Worm (Caenorhabditis elegans): ENCODE data around the gene math-14.
"Not testable (repeated sequence)": the region's sequence is repeated elsewhere in the genome, so short reads cannot be mapped to it uniquely, and the experiment has no call there.

The math-14 gene

DNA sequence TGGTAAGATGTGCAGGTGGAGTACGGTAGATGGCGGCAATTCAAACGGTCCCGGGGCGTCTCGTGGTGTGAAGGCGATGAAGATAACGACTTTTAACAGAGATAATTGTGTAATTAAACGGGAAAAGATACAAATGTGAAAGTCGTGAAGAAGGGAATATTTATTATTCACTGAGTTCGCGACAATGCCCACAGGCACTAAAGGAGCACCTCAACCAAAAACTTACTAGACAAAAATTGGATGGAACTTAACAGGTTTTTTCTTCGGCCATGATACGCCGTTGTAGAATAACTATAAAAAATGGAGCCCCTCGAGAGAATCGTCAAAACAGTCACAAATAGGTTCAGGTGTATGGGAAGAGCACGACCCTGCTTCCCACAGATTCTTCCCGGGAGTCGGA is 6.9 kb upstream of the math-14 start, which contains the start of gene fbxb-98:
TSS of gene fbxb-98 (plus strand) at position 301 of the 400 bp plus-strand sequence.
- TF ChIP-seq unc-62 (GFP tag; optimal IDR thresholded peaks at IDR 0.05), result not testable (repeated sequence)

DNA sequence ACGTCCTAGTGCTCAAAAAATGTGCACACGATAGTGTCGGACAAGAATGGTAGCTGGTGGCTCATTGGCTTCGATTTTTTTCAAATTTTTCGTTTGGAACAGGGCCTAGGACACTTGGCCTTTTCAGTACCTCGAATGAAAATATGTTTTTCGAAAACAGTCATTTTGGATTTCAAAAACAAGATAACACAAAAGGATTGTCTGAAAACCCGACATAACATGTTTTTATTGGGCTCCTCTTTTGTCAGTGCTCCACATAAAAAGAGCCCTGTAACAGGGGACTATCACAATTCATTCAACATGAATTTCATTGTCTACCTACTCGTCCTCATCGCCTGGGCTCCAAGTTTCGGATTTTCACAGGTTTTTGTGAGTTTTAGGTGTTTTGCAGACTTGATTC is 4.9 kb upstream of the math-14 start, which contains the start of gene C16C4.17:
TSS of gene C16C4.17 (plus strand) at position 301 of the 400 bp plus-strand sequence.
- TF ChIP-seq unc-62 (GFP tag; optimal IDR thresholded peaks at IDR 0.05), result no peak

DNA sequence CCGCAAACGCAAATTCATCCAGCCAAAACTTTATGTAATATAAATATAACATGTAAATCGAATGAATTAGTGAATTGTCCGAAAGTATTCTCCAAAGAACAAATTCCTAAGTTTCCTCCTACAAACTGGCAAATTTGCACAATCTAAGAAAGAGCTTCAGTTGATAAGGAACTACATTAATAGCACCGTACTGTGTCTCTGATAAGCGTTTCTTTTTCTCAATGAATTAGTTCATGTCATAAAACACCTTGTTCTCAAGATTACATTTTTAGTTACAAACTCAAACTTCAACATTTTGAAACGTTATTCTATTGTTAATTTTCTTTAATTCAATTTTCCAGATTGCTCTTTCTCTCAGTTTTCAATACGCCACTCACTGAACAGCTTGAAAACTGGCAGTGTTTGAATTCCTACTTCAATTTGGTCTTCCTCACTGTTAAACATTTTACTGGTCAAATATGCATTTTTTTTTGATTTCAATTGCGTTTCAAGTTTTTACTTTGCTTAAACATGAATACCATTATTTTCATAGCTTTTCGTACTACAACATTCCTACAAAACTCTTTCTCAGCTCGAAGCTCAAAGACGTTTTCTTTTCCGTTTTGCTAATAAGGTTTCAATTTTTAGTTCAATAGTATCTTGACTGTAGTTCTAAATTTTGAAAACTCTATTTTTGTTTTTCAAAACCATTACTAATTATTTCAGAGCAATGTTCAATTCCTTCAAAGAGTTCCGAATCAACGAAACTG is 3.4 kb upstream of the math-14 start, which contains the start of gene math-15:
TSS of gene math-15 (plus strand) at position 699 of the 749 bp plus-strand sequence.
- no peak for TF ChIP-seq unc-62 (GFP tag; optimal IDR thresholded peaks at IDR 0.05)

DNA sequence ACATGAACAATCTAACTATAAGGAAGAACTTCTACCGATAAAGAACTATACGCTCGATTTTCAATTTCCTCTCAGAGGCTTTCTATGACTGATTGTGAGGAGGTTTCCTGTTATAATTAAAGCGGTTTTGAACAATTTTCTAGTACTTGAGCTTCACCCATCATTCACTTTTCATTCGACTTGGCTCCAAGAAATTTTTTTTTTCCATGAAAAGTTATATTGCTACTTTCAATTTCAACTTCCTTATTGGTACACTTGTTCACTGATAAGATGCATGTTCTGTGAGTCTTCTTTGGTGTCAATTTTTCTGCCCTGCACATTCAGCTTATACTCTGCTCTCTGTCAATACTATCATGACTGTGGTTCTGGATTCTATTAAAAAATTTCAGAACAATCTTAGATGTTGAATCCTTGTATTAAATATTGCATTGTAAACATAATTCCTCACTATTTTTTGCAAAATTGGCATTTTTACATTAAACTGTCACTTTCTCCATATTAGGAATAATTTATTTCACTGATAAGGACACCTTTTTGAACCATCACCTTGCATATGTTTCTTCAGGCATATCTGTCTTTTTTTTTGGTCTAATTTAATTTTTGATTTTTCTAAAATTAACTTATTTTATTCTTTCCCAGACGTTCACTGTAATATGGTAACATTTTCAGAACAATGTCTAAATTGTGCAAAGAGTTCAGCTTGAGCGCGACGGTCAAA is 1.8 kb downstream of the math-14 start, which contains the start of gene math-10:
TSS of gene math-10 (plus strand) at position 668 of the 718 bp plus-strand sequence.
- TF ChIP-seq unc-62 (GFP tag; optimal IDR thresholded peaks at IDR 0.05), result no peak

DNA sequence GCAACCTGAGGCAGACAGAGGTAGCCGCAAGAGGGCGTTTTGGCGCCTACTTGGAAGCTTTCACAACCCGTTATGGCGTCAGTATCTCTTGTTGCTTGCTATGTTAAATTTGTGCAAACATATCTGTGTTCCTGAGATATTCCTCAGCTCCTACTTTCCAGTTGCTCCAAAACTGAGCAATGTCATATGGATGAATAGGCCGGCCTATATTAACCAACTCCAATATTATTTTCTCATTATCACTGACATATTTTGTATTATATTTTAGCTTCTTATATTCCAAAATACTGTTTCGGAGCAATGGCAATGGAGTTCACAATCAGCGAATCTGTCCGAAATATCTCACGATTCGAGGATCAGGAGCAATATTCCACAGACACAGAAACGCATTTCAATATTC is 6.4 kb downstream of the math-14 start, which contains the start of gene math-13:
TSS of gene math-13 (plus strand) at position 301 of the 400 bp plus-strand sequence.
- no peak for TF ChIP-seq unc-62 (GFP tag; optimal IDR thresholded peaks at IDR 0.05)

DNA sequence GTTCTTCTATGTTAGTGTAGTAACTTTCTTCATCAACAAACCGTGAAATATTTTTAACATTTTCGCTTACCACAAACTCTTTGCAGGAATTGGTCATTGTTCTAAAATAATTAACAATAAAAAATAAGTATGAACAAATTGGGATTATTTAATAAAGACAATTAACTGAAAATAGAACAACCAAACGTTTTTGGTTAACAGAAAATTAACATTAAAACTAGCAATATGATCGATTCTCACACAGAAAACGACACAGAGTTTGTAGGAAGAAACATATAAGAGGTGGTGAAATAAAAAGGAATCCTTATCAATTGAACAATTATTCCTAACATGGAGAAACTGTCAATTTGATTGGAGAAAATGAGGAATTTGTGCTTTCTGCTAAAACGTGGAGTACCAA is 9.4 kb downstream of the math-14 start, which contains the start of gene math-16:
TSS of gene math-16 (minus strand) at position 101 of the 400 bp plus-strand sequence.
- no peak for TF ChIP-seq unc-62 (GFP tag; optimal IDR thresholded peaks at IDR 0.05)

DNA sequence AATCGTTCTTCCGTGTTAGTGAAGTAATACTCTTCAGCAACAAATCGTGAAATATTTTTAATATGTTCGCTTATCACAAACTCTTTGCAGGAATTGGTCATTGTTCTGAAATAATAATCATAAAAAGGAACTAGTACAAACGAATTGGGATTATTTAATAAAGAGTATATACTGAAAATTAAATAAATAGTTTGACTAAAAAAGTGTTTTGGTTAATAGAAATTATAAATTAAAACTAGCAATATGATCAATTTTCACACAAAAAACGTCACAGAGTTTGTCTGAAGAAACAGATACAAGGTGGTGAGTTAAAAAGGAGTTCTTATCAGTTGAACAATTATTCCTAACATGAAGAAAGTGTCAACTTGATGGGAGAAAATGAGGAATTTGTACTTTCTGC is 13.5 kb downstream of the math-14 start, which contains the start of gene math-5:
TSS of gene math-5 (minus strand) at position 101 of the 400 bp plus-strand sequence.
- no peak for TF ChIP-seq unc-62 (GFP tag; optimal IDR thresholded peaks at IDR 0.05)

DNA sequence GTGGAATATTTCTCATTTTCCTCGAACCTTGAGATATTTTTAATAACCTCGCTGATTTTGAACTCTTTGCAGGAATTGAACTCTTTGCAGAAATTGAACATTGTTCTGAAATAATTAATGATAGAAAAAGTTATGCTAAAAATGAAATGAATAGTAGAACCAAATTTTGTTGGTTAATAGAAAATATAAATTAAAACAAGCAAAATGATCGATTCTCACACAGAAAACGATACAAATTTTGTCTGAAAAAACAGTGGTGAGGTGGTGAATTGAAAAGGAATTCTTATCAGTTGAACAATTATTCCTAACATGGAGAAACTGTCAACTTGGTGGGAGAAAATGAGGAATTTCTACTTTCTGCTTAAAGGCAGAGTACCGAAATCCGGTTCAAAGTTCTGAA is 15.4 kb downstream of the math-14 start, which contains the start of gene math-6:
TSS of gene math-6 (minus strand) at position 101 of the 400 bp plus-strand sequence.
- TF ChIP-seq unc-62 (GFP tag; optimal IDR thresholded peaks at IDR 0.05), result no peak

DNA sequence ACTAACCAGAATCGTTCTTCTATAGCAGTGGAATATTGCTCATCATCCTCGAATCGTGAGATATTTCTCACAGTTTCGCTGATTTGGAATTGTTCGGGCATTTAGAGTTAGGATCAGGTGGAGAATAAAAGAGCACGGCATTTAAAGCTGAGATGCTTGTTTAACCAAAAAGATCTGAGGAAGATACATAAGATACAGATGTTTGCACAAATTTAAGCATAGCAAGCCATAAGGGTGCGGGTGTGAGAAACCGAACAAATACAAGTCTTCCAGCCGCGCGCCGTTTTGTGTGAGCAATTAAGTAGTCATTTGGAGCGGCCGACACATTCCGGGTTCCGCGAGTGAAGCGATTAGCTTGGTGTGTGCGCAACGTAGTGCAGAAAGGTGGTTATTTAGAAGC is 17.2 kb downstream of the math-14 start, which contains the start of gene math-7:
TSS of gene math-7 (minus strand) at position 101 of the 400 bp plus-strand sequence.
- no peak for TF ChIP-seq unc-62 (GFP tag; optimal IDR thresholded peaks at IDR 0.05)

DNA sequence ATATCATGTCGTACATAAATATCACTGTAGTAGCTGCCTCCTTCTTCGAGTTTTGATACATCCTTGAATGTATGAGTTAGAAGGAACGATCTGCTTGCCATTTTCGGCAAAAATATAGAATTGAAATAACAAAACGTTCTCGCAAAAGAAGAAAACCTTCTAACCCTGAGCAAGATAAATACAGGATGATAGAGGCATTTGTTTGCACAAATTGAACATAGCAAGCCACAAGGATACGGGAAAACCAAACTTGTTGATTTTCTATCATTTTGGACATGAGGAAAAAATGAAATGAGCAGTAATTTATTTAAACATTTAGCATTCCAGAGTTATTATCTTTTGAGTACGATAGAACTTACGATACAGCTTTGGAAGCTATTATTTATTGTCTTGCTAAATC is 19.9 kb downstream of the math-14 start, which contains the start of gene math-8:
TSS of gene math-8 (minus strand) at position 101 of the 400 bp plus-strand sequence.
- TF ChIP-seq unc-62 (GFP tag; optimal IDR thresholded peaks at IDR 0.05), result no peak

DNA sequence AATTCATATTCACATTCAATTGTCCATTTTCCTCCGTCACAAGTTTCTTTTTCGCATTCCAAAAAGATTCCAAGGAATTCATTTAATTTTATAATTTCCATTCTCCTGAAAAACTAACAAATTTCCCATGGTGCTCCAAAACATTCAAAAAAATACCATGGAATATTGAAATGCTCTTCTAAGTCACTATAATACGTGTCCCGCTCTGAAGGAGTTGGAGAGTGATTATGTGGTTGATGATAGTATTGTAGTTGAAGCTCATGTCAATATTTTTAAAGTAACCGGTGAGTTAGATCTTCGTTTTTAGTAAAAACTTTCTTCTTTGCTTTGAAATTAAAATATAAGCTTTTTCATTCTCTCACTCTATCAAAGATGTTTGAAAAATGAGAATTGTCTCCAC is 21.5 kb downstream of the math-14 start, which contains the start of gene math-9:
TSS of gene math-9 (minus strand) at position 101 of the 400 bp plus-strand sequence.
- TF ChIP-seq unc-62 (GFP tag; optimal IDR thresholded peaks at IDR 0.05), result no peak

DNA sequence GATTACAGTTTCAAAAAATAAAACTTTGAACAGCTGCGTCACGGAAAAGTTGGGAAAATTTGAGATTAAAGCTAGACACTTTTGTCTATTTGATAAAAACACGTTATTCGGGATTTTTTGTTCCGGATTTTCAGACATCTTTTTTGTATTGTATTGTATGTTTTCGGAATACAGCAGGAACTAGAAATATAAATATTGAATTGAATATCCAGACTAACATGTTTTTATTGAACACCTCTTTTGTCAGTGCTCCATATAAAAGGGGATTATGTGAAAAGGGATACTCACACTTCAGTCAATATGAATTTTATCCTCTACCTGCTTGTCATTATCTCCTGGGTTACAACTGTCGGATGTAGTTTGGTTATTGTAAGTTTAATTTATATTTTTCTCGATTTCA is 24.7 kb downstream of the math-14 start, which contains the start of gene C16C4.1:
TSS of gene C16C4.1 (plus strand) at position 301 of the 400 bp plus-strand sequence.
- TF ChIP-seq unc-62 (GFP tag; optimal IDR thresholded peaks at IDR 0.05), result no peak

DNA sequence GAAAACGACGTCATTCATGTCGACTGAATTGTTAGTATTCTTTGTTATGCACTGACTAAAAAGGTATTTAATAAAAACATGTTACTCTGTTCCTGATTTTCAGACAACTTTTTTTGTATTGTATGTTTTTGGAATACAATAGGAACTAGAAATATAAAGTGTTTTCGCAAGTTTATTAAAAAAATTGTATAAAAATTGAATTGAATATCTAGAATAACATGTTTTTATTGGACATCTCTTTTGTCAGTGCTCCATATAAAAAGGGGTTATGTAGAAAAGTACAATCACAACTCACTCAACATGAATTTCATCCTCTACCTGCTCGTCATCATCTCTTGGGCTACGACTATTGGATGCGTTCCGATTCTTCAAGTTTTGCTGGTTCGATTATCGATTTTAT is 26.1 kb downstream of the math-14 start, which contains the start of gene C46F9.5:
TSS of gene C46F9.5 (plus strand) at position 301 of the 400 bp plus-strand sequence.
- TF ChIP-seq unc-62 (GFP tag; optimal IDR thresholded peaks at IDR 0.05), result no peak

DNA sequence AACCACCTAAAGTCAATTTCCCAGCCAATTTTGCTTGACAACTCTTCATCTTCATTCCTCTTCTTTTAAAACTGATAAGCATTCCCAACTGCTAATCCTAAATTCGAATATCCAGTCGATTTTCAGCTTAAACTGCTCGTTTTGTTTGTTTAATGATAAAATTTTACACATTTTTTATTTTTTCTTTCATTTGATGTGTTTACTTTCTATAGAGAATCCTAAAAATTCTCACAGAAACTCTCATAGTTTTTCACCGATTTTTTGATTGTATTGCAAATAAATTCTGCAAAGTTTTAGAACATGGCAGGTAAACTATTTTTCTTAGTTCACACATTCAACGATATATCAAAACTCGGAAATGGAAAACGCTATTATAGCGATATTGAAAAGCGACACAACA is 26.5 kb downstream of the math-14 start, which contains the start of gene math-25:
TSS of gene math-25 (plus strand) at position 301 of the 400 bp plus-strand sequence.
- TF ChIP-seq unc-62 (GFP tag; optimal IDR thresholded peaks at IDR 0.05), result no peak

DNA sequence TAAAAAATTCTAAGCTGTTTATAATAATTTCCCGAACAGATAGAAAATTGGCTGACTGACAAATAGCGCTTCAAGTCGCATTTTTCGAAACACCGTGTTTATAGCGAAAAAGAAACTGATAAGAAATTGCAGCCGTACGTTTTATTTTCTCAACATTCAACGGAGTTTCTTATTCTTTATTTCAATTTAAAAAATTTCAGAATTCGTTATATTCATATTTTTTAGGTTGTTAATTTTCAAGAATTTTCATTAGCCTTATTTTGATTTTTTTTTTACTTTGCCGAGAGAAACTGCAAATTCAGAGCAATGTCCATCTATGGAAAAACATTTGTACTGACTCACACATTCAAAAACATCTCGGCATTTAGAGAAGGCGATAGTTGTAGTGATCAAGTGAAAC is 28.7 kb downstream of the math-14 start, which contains the start of gene C46F9.6:
TSS of gene C46F9.6 (plus strand) at position 301 of the 400 bp plus-strand sequence.
- TF ChIP-seq unc-62 (GFP tag; optimal IDR thresholded peaks at IDR 0.05), result no peak
